Fruit fly (Drosophila melanogaster): ENCODE results near the gene CG14313.

DNA sequence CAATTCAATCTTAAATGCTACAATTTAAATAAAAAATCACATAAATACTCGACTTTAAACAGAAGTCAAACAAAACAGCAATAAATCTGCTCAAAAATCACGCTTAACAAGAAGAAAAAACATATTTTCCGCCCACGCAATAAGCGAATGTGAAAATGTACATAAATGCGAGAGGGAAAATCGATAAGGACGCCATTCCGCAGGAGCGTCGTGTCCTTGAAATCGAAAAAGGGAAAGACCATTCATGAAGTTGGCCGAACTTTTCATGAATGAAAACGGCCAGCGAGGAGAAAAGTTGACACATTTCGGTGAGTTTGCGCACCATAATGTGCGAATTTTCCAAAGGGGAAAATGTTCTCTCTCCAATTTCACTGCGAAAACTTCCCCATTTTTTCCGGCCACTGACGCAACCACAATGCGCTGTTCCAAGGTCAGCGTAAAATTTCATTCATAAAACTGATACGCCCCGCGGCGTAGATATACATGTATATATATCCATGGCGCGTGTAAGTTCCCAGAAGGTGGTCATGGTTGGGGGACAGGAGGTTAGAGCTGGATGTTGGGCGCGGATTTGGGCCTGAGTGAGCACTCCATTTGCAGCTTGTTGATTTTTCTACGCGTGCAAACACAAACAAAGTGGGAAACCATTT is 31.5 kb downstream of the CG14313 start:
- TF ChIP-seq psq (optimal IDR thresholded peaks at IDR 0.05) = no peak
- no peak for TF ChIP-seq h (optimal IDR thresholded peaks at IDR 0.05)
- TF ChIP-seq ttk (optimal IDR thresholded peaks at IDR 0.05) = no peak
- TF ChIP-seq Sin3A (optimal IDR thresholded peaks at IDR 0.05) = no peak
- TF ChIP-seq insv (optimal IDR thresholded peaks at IDR 0.05) = no peak
- no peak for TF ChIP-seq Myc (optimal IDR thresholded peaks at IDR 0.05)

All from Kc167 (cell line).